Fruit fly (Drosophila melanogaster): ENCODE results near the gene cdi.
A peak's percentile ranks its signal among the peaks of the same experiment; 100 is the strongest.

The cdi gene

DNA sequence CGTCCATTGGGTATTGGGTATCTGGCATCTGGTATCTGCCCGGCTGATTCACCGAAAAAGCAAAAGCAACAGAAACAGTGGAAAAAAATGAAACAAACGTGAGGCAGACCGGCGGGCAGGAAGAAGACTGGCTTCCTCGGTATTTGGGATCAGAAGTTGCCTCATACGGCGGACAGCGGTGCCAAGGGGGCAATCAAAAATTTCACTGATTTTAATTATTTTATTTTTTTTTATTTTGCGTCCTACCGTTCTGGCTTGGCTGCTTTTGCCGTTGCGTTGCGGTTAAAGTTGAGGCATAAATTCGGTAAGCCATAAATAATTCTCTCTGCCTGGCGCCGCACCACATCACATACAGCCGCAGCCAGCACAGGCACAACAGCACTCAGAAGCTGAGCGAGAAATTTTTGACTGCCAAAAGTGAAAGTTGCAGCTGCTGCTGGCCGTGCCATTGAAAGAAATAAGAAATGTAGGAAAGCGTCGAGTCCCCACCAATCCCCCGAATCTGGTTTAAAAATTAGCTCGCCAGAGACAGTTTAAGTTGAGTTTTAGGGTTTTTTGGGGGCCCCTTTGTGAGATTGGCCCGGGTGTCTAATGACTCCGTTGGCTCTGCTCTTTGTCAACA is 57.4 kb downstream of the cdi start:
- TF ChIP-seq CG13204 (GFP tag; optimal IDR thresholded peaks at IDR 0.05) (no peak), CG14655 (GFP tag; optimal IDR thresholded peaks at IDR 0.05) (no peak), CG34367 (tag; optimal IDR thresholded peaks at IDR 0.05) (no peak), CG12605 (GFP tag; IDR thresholded peaks at IDR 0.05) (no peak), CG15710 (tag; optimal IDR thresholded peaks at IDR 0.05) (no peak), Pif1A (GFP tag; optimal IDR thresholded peaks at IDR 0.05) (no peak), EcR (GFP tag; optimal IDR thresholded peaks at IDR 0.05) (no peak)

DNA sequence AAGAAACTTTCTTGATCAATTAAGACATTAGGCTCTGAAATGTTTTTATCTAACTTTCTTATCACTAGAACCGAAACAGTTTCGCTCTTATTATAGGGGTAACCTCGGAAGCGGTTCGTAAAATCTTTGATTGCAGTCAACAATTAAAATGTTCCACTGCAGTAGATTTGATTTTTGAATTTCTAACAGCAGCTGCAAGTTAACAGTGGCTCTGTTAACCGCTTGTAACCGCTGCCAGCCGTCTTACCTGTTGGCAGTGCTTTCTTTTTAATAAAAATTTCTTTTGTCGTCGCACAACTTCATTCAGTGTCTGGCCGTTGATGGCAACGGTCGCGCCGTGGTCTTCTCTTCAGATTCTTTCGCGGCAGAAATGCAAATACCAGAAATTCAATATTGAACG is 60.8 kb downstream of the cdi start, which contains the start of gene CG6026:
CG6026 (plus strand) TSS at position 301 of the 400 bp plus-strand sequence.
- TF ChIP-seq CG9948 (tag; optimal IDR thresholded peaks at IDR 0.05) = no peak
- TF ChIP-seq Ets98B (GFP tag; IDR thresholded peaks at IDR 0.05) = peak; percentile 41

DNA sequence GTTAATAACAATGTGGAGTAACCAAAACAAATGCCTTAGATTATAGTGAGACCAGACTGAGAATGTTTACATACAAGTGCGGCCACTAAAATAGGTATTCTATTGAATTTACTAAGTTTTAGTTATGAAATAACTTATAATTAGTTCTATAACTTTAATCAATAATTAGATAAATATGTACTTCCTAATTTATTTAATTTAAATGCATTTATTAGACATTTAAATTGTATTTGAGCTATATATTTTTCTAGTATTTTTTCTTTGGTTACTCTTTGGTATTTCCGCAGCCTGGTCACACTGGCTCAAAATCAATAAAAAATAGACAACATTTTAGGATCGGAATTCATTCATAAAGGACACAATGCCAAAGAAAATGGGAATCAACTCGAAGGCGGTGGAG is 62.9 kb downstream of the cdi start, which contains the start of the genes Prp18 and CG6013:
Prp18 (minus strand) TSS at position 62 of the 400 bp plus-strand sequence.
CG6013 (plus strand) TSS at position 294 of the 400 bp plus-strand sequence.
- TF ChIP-seq CG4496 (GFP tag; IDR thresholded peaks at IDR 0.05) (no peak), CG12605 (GFP tag; IDR thresholded peaks at IDR 0.05) (no peak), CG8159 (tag; optimal IDR thresholded peaks at IDR 0.05) (peak; percentile 69), Pif1B (GFP tag; optimal IDR thresholded peaks at IDR 0.05) (no peak), CG13204 (GFP tag; optimal IDR thresholded peaks at IDR 0.05) (no peak), CG34367 (tag; optimal IDR thresholded peaks at IDR 0.05) (peak; percentile 30), CG9948 (tag; optimal IDR thresholded peaks at IDR 0.05) (peak; percentile 45), CG14655 (GFP tag; optimal IDR thresholded peaks at IDR 0.05) (no peak), rn (GFP tag; IDR thresholded peaks at IDR 0.05) (no peak), Pif1A (GFP tag; optimal IDR thresholded peaks at IDR 0.05) (no peak), CG17806 (tag; optimal IDR thresholded peaks at IDR 0.05) (peak; percentile 15), CG15710 (tag; optimal IDR thresholded peaks at IDR 0.05) (peak; percentile 59), CG8301 (tag; optimal IDR thresholded peaks at IDR 0.05) (peak; percentile 1), EcR (GFP tag; optimal IDR thresholded peaks at IDR 0.05) (peak; percentile 11), CG32121 (GFP tag; IDR thresholded peaks at IDR 0.05) (no peak), CG10348 (GFP tag; IDR thresholded peaks at IDR 0.05) (no peak), D1 (tag; optimal IDR thresholded peaks at IDR 0.05) (no peak), Snoo (tag; optimal IDR thresholded peaks at IDR 0.05) (peak; percentile 10), fd96Ca (GFP tag; IDR thresholded peaks at IDR 0.05) (no peak), gl (tag; optimal IDR thresholded peaks at IDR 0.05) (no peak), Ets98B (GFP tag; IDR thresholded peaks at IDR 0.05) (0 out of 2 replicates have a peak, but pooled peaks have one; percentile 18)

DNA sequence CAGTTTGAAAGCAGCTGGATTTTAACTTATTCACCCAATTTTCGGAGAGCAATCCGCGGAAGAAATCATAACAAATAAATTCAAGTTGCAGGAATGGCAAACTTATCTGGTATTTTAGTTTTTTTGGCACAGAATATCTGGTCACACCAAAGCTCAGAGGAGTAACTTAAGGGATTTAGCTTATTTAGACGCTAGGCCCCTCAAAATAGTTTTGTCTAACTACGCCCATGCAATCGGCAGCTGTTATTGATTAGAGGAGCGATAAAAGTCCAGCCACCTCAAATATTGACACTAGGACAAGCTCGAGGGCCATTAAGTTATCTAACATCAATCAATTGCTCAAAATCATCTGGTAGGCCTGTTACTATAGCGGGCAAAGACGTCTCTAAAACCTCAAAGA is 65.3 kb downstream of the cdi start, which contains the start of the genes GatA and P5cr:
GatA (minus strand) TSS at position 100 of the 400 bp plus-strand sequence.
P5cr (plus strand) TSS at position 174 of the 400 bp plus-strand sequence.
- TF ChIP-seq CG10348 (GFP tag; IDR thresholded peaks at IDR 0.05) (peak; percentile 64; the same call in 1 of the 2 replicates), CG17806 (tag; optimal IDR thresholded peaks at IDR 0.05) (peak; percentile 71), CG9948 (tag; optimal IDR thresholded peaks at IDR 0.05) (peak; percentile 59), CG12605 (GFP tag; IDR thresholded peaks at IDR 0.05) (peak; percentile 80), CG14655 (GFP tag; optimal IDR thresholded peaks at IDR 0.05) (no peak), CG15710 (tag; optimal IDR thresholded peaks at IDR 0.05) (peak; percentile 70), Pif1B (GFP tag; optimal IDR thresholded peaks at IDR 0.05) (no peak), gl (tag; optimal IDR thresholded peaks at IDR 0.05) (peak; percentile 45), rn (GFP tag; IDR thresholded peaks at IDR 0.05) (peak; percentile 70), CG32121 (GFP tag; IDR thresholded peaks at IDR 0.05) (peak; percentile 81), Snoo (tag; optimal IDR thresholded peaks at IDR 0.05) (peak; percentile 20), Pif1A (GFP tag; optimal IDR thresholded peaks at IDR 0.05) (no peak), CG4496 (GFP tag; IDR thresholded peaks at IDR 0.05) (peak; percentile 94), D1 (tag; optimal IDR thresholded peaks at IDR 0.05) (no peak), CG8301 (tag; optimal IDR thresholded peaks at IDR 0.05) (peak; percentile 69), Ets98B (GFP tag; IDR thresholded peaks at IDR 0.05) (peak; percentile 94), CG8159 (tag; optimal IDR thresholded peaks at IDR 0.05) (no peak), CG13204 (GFP tag; optimal IDR thresholded peaks at IDR 0.05) (no peak), CG34367 (tag; optimal IDR thresholded peaks at IDR 0.05) (peak; percentile 56), EcR (GFP tag; optimal IDR thresholded peaks at IDR 0.05) (peak; percentile 82), fd96Ca (GFP tag; IDR thresholded peaks at IDR 0.05) (peak; percentile 92)

DNA sequence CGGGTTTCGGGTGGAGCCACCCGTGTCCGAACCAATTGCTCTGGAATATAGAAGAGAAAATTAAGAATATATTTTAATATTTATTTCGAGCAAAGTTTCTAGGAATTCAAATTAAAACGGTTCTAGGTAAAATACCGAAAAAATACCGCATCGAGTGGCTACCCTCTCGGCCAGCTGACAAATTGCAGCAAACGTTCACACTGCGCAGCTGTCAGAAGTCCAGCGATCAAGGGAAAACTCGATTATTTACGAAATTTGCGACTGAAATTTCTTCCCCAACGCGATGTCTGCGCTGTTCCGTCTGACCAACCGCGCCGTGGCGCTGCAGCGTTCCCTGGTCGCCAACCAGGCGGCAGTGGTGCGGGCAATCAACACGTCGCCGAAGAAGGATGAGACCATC is 66.9 kb downstream of the cdi start, which contains the start of gene NP15.6:
NP15.6 (plus strand) TSS at position 204 of the 400 bp plus-strand sequence.
- TF ChIP-seq gl (tag; optimal IDR thresholded peaks at IDR 0.05) (no peak), D1 (tag; optimal IDR thresholded peaks at IDR 0.05) (no peak)

DNA sequence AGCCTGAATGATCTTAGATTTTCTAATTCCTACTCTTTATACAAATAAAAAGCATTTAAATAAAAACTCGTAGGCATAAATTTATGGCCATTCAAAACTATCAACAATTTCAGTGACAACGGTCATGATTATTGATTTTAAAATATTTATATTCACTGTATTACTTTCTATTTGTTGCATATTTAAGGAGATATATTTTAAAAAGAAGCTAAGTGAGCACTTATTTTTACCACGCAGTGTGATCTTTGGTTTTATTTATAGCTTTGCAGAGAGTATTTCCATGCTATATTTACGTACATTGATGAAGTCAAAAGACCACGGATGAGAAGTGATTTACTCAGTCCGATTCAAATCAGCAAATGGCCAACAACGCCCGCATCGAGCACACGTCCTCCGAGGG is 69.3 kb downstream of the cdi start, which contains the start of gene CG14285:
CG14285 (plus strand) TSS at position 339 of the 400 bp plus-strand sequence.
- TF ChIP-seq CG32121 (GFP tag; IDR thresholded peaks at IDR 0.05) = peak; percentile 22; the same call in 1 of the 2 replicates
- TF ChIP-seq CG8301 (tag; optimal IDR thresholded peaks at IDR 0.05) = no peak
- TF ChIP-seq CG34367 (tag; optimal IDR thresholded peaks at IDR 0.05) = no peak

Data from whole organism, pupa.